Fruit fly (Drosophila melanogaster): ENCODE measurements around the gene nAChRalpha3.

DNA sequence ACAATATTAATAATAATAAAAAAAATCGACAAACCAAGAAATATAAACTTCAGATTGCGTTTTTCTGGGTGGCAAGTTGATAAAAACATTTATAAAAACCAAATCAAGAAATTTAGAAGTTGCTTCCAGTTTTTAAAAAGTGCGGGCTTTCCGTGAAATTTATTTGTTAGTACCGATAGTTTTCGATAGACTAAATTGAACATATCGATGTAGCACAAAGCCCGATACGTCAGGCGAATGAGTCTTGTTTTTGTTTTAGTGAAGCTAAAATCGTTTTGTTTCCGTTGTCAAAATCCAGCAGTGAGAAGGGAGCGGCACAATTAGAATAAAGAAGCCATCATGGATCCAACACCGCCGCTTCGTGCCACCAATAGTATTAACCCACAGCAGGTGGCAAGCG is 126.5 kb downstream of the nAChRalpha3 start, which contains the start of gene CG2147:
- TF ChIP-seq kay (GFP tag; ENCODE audit: borderline replicate concordance) (no peak), bab1 (GFP tag; optimal IDR thresholded peaks at IDR 0.05) (peak; percentile 51), CG5204 (GFP tag; optimal IDR thresholded peaks at IDR 0.05) (no peak), Clk (GFP tag; optimal IDR thresholded peaks at IDR 0.05) (no peak), CG33017 (tag; optimal IDR thresholded peaks at IDR 0.05) (no peak), CG14711 (tag; optimal IDR thresholded peaks at IDR 0.05) (no peak), cic (GFP tag; optimal IDR thresholded peaks at IDR 0.05) (no peak), CG12768 (GFP tag; optimal IDR thresholded peaks at IDR 0.05) (no peak), ovo (GFP tag; optimal IDR thresholded peaks at IDR 0.05) (no peak), CG7045 (GFP tag; optimal IDR thresholded peaks at IDR 0.05) (no peak), CG7101 (tag; optimal IDR thresholded peaks at IDR 0.05) (no peak), toe (GFP tag; optimal IDR thresholded peaks at IDR 0.05) (no peak), pad (GFP tag; optimal IDR thresholded peaks at IDR 0.05) (no peak), CG11617 (GFP tag; optimal IDR thresholded peaks at IDR 0.05) (no peak)

Data from whole organism, adult.